Worm (Caenorhabditis elegans) whole organism, early embryonic: ENCODE results near the gene srab-12.
A peak's percentile ranks its signal among the peaks of the same experiment; 100 is the strongest.

Experiments used
- B0310.2 ChIP-seq: sonication (generic microtip); optimal IDR thresholded peaks from 2 replicates; lab custom pipeline; 2016; ENCODE audit warnings: mild to moderate bottlenecking, missing genetic modification characterization, missing compliant biosample characterization
- F13C5.2 ChIP-seq: sonication (generic microtip); optimal IDR thresholded peaks from 2 replicates; lab custom pipeline; 2017; ENCODE audit warnings: mild to moderate bottlenecking, missing genetic modification characterization, inconsistent platforms, missing compliant biosample characterization
- aly-1 ChIP-seq: sonication (generic microtip); optimal IDR thresholded peaks from 2 replicates; lab custom pipeline; 2016; ENCODE audit warnings: missing genetic modification characterization, missing compliant biosample characterization
- ama-1 ChIP-seq: fragments of 150-350 bp; optimal IDR thresholded peaks from 2 replicates; lab custom pipeline; 2014
- ceh-13 ChIP-seq: fragments of 200-800 bp; sonication (Bioruptor generic); optimal IDR thresholded peaks from 2 replicates; lab custom pipeline; 2018; ENCODE audit warnings: mild to moderate bottlenecking, missing genetic modification characterization, missing compliant biosample characterization
- ceh-36 ChIP-seq: sonication (generic microtip); optimal IDR thresholded peaks from 2 replicates; lab custom pipeline; 2016; ENCODE audit warnings: missing genetic modification characterization, inconsistent platforms, missing compliant biosample characterization
- ets-7 ChIP-seq: sonication (generic microtip); optimal IDR thresholded peaks from 2 replicates; lab custom pipeline; 2016; ENCODE audit warnings: missing genotype, missing genetic modification characterization, missing compliant biosample characterization
- flt-1 ChIP-seq: fragments of 200-800 bp; sonication (Bioruptor generic); IDR thresholded peaks from 2 replicates; pipeline ENCODE4 v1.3.6; 2022; ENCODE audit warnings: missing genetic modification characterization, missing compliant biosample characterization
- hmbx-1 ChIP-seq: sonication (generic microtip); optimal IDR thresholded peaks from 2 replicates; lab custom pipeline; 2016; ENCODE audit warnings: mild to moderate bottlenecking, missing genetic modification characterization, missing compliant biosample characterization
- hmg-4 ChIP-seq: fragments of 200-800 bp; sonication (Bioruptor generic); optimal IDR thresholded peaks from 2 replicates; lab custom pipeline; 2018; ENCODE audit warnings: mild to moderate bottlenecking, missing genetic modification characterization, missing compliant biosample characterization
- hnd-1 ChIP-seq: sonication (generic microtip); optimal IDR thresholded peaks from 2 replicates; lab custom pipeline; 2016; ENCODE audit warnings: missing genetic modification characterization, missing compliant biosample characterization
- pes-1 ChIP-seq: fragments of 200-800 bp; sonication (Bioruptor generic); IDR thresholded peaks from 2 replicates; pipeline ENCODE4 v1.3.6; 2022; ENCODE audit warnings: missing genetic modification reagents, missing genetic modification characterization, missing compliant biosample characterization
- scrt-1 ChIP-seq: fragments of 200-800 bp; sonication (Bioruptor generic); IDR thresholded peaks from 2 replicates; pipeline ENCODE4 v1.3.6; 2022; ENCODE audit warnings: missing genetic modification characterization, missing compliant biosample characterization
- sea-1 ChIP-seq: fragments of 200-800 bp; sonication (Bioruptor generic); conservative IDR thresholded peaks from 2 replicates; pipeline ENCODE4 v1.3.6; 2022; ENCODE audit warnings: missing genetic modification characterization, missing compliant biosample characterization
- tbx-11 ChIP-seq: fragments of 200-800 bp; sonication (Bioruptor generic); IDR thresholded peaks from 2 replicates; pipeline ENCODE4 v1.3.6; 2022; ENCODE audit warnings: missing genetic modification characterization, missing compliant biosample characterization
- tbx-37 ChIP-seq: fragments of 200-800 bp; sonication (Bioruptor generic); conservative IDR thresholded peaks from 2 replicates; pipeline ENCODE4 v1.3.6; 2022; ENCODE audit warnings: missing genetic modification reagents, missing genetic modification characterization, missing compliant biosample characterization
- tra-4 ChIP-seq: sonication (generic microtip); optimal IDR thresholded peaks from 2 replicates; lab custom pipeline; 2017; ENCODE audit warnings: missing genetic modification characterization, missing compliant biosample characterization

The srab-12 gene

DNA sequence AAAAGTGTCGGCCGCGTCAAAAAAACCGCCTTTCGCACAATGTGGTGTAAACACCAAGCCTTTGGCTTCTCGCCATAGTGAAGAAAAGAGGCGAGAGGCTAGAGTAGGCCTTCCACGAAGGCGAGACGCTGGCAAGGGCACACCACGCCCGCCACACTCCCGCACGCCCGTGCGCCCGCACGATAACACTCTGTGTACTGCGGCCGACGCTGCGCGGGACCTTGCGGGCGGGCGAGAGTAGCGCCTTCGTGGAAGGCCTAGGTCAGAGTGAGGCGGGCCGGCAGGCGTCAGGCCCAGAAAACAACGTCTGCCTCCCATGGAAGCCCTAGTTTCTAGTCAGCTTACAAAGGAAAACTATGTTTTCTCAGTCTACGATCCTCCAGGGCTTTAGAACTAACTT is 28.7 kb upstream of the srab-12 start:
- TF ChIP-seq aly-1 (tag; lab: Kevin White, UChicago) (peak; percentile 31), ama-1 (no peak)

DNA sequence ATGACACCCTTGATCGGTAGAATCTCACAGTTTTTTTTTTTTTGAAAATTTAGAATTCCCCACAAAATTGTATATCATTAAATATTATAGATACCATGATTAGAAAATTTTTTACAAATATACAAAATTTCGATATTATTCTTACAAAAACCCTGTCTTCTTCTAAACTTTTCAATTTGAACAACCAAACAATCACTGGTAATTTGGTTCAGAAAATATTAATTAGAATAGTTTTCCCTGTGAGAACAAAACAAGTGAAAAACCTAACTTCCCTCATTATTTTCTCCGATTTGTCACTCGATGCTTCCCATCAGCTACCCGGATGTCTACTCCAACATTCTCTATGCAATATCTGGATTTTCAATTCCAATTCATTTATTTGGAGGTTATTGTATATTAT is 26.6 kb upstream of the srab-12 start, which contains the start of gene srh-296:
Gene srh-296 (plus strand): TSS at position 301 of the 400 bp plus-strand sequence.
- TF ChIP-seq sea-1 (GFP tag; lab: Robert Waterston, UW): no peak
- no peak for TF ChIP-seq hnd-1
- TF ChIP-seq tra-4 (tag; lab: Kevin White, UChicago): no peak
- TF ChIP-seq ama-1: no peak
- no peak for TF ChIP-seq pes-1 (GFP tag; lab: Robert Waterston, UW)
- no peak for TF ChIP-seq ceh-13
- TF ChIP-seq B0310.2: no peak
- TF ChIP-seq tbx-37: no peak
- TF ChIP-seq tbx-11 (GFP tag; lab: Robert Waterston, UW): no peak
- TF ChIP-seq F13C5.2 (tag; lab: Kevin White, UChicago): no peak

DNA sequence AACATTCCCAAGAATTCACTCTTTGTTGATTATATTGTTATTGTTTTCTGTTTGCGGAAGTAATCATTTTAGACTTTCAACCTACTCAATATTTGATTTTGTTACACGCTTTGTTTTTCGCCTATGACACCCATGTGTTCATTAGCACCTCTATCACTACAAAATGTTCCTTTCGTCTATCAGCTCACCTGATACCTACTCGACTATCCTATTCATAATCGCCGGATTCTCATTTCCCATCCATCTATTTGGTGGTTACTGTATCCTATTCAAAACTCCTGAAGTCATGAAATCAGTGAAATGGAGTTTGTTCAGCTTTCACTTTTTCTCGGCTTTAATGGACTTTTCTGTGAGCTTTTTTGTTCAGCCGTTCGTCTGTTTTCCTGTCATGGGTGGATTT is 21.9 kb upstream of the srab-12 start, which contains the start of gene srh-291:
Gene srh-291 (plus strand): TSS at position 301 of the 400 bp plus-strand sequence.
- TF ChIP-seq B0310.2 (no peak), scrt-1 (GFP tag; lab: Robert Waterston, UW) (no peak), aly-1 (tag; lab: Kevin White, UChicago) (no peak), hmbx-1 (tag; lab: Kevin White, UChicago) (no peak), hnd-1 (no peak), pes-1 (GFP tag; lab: Robert Waterston, UW) (no peak), flt-1 (no peak), tbx-11 (GFP tag; lab: Robert Waterston, UW) (no peak), sea-1 (GFP tag; lab: Robert Waterston, UW) (no peak), ama-1 (no peak), ceh-13 (no peak), tbx-37 (no peak), ets-7 (no peak), ceh-36 (tag; lab: Kevin White, UChicago) (no peak), F13C5.2 (tag; lab: Kevin White, UChicago) (no peak), hmg-4 (GFP tag; lab: Kevin White, UChicago) (no peak), tra-4 (tag; lab: Kevin White, UChicago) (no peak)

DNA sequence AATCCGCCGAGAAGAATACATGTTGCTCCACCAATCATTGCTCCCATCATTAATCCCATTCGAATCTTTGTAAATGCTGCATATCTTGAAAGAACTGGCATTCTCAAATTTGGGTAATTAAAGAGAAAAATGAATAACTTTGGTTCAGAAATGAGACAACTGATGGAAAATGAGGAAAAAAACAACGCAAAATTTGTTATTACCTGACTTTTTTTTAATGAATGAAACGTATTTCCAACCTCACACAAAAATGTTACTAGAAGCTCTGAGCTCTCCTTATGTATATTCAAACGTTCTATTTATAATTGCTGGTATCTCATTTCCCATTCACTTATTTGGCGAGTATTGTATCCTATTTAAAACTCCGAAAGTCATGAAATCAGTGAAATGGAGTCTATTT is 19.1 kb upstream of the srab-12 start, which contains the start of the genes Y94A7B.11 and srh-292:
Gene Y94A7B.11 (minus strand): TSS at position 101 of the 400 bp plus-strand sequence.
Gene srh-292 (plus strand): TSS at position 251 of the 400 bp plus-strand sequence.
- TF ChIP-seq tbx-11 (GFP tag; lab: Robert Waterston, UW) (no peak), ets-7 (no peak), pes-1 (GFP tag; lab: Robert Waterston, UW) (no peak), hmbx-1 (tag; lab: Kevin White, UChicago) (no peak), ama-1 (no peak), F13C5.2 (tag; lab: Kevin White, UChicago) (no peak), hnd-1 (no peak), aly-1 (tag; lab: Kevin White, UChicago) (no peak), tra-4 (tag; lab: Kevin White, UChicago) (no peak), ceh-13 (no peak), flt-1 (no peak), ceh-36 (tag; lab: Kevin White, UChicago) (no peak), hmg-4 (GFP tag; lab: Kevin White, UChicago) (no peak)

DNA sequence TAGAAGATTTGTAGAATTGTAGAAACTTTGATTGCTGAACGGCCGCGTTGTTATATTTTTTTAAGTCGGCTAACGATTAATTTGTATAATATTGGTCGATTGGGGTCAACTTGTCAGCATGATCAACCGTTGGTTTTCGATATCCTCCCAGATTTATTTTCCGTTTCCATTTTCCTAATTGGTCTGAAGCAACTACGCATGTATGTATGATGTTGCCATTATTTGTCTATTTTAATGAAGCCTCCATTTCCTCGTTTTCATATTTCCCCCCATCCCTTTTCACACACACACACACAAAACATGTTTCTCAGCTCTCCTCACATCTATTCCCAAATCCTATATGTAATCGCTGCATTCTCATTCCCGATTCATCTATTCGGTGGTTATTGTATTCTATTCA is 17.1 kb upstream of the srab-12 start, which contains the start of gene srh-287:
Gene srh-287 (plus strand): TSS at position 301 of the 400 bp plus-strand sequence.
- no peak for TF ChIP-seq hnd-1
- TF ChIP-seq pes-1 (GFP tag; lab: Robert Waterston, UW): no peak

DNA sequence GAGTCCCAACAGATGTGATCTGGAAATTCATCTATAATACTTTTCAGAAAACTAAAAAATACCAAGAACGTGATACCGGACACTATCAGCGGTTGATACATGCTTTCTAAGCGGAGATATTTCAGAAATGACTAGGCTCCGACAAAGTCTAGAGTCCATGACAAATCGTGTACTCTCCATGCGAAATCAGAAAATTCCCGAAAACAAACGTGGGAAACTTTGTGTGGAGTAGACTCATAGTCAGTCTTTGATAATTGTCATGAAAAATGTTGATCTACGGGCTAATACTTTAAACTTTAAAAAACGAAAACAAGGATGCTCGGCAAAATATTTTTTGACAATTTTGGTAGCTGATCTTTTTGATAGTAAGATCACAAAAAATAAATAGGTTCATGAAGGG is 15.3 kb upstream of the srab-12 start, which contains the start of gene srx-18:
Gene srx-18 (minus strand): TSS at position 101 of the 400 bp plus-strand sequence.
- no peak for TF ChIP-seq ceh-13
- TF ChIP-seq F13C5.2 (tag; lab: Kevin White, UChicago): no peak
- no peak for TF ChIP-seq aly-1 (tag; lab: Kevin White, UChicago)
- TF ChIP-seq hmg-4 (GFP tag; lab: Kevin White, UChicago): no peak
- no peak for TF ChIP-seq scrt-1 (GFP tag; lab: Robert Waterston, UW)
- TF ChIP-seq sea-1 (GFP tag; lab: Robert Waterston, UW): no peak
- no peak for TF ChIP-seq ceh-36 (tag; lab: Kevin White, UChicago)

DNA sequence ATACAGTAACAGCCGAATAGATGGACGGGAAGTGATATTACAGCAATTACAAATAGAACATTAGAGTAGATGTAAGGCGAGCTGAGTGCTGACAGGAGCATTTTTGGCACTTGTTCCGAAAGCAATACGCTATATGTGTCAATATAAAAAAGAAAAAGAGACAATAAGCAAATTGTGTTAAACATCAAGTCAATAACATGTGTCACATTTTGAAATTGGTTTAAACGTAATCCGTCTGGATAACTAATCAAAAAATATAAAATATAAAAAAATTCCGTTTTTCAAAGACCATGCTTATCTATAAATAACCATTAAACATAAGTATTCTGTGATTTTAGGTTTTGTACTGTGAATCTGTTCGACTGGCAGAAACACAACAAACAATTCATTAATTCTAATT is 12.2 kb upstream of the srab-12 start, which contains the start of gene srh-288:
Gene srh-288 (minus strand): TSS at position 101 of the 400 bp plus-strand sequence.
- TF ChIP-seq tra-4 (tag; lab: Kevin White, UChicago) (no peak), pes-1 (GFP tag; lab: Robert Waterston, UW) (no peak)

DNA sequence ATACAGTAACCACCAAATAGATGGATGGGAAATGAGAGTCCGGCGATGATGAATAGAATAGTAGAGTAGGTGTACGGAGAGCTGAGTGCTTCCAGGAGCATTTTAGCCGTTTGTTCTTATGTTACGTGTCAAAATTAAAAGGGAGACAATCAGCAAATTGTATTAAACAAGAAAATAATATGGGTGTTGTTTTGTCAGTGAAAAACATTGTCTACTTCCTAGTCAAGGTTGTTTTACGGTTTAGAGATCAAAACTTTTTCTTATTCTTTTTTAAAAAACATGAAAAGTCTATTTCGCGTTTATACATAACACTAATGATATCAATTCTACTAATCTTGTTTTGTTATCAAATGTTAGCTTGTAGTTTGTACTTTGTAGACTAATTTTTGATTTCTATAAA is 10.5 kb upstream of the srab-12 start, which contains the start of gene srh-289:
Gene srh-289 (minus strand): TSS at position 101 of the 400 bp plus-strand sequence.
- TF ChIP-seq aly-1 (tag; lab: Kevin White, UChicago) (no peak), ets-7 (no peak), flt-1 (no peak), tra-4 (tag; lab: Kevin White, UChicago) (no peak), B0310.2 (no peak)

DNA sequence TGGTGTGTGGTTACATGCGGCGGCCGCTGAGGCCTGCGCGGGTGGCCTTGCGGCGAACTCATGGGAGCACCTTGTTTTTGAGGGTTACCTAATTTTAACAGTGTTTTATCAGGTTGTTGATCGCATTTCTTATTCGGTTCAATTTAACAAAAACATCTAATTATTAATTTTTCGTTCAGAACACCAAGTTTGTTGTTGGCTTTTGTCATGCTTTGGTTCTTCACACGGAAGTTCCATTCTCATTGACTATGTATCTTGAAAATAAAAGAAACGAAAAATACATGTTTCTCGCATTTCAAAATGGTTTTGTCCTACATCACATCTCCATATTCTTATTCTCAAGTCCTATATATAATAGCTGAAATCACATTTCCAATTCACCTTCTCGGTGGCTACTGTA is 6.7 kb upstream of the srab-12 start, which contains the start of gene srh-290:
Gene srh-290 (plus strand): TSS at position 301 of the 400 bp plus-strand sequence.
- TF ChIP-seq ceh-13 (no peak), scrt-1 (GFP tag; lab: Robert Waterston, UW) (no peak), F13C5.2 (tag; lab: Kevin White, UChicago) (no peak), tra-4 (tag; lab: Kevin White, UChicago) (no peak), pes-1 (GFP tag; lab: Robert Waterston, UW) (no peak)
